Fruit fly (Drosophila melanogaster) whole organism: ENCODE measurements around the gene SLIRP1.

Source experiments
- CG8478 ChIP-seq: fragments of >200 bp; optimal IDR thresholded peaks from 2 replicates; lab custom pipeline; 2018; ENCODE audit warnings: inconsistent platforms
- Dll ChIP-seq: fragments of >200 bp; optimal IDR thresholded peaks from 2 replicates; lab custom pipeline; 2017
- EcR ChIP-seq, 2 experiments: fragments of >200 bp; optimal IDR thresholded peaks; 2 replicates each; lab custom pipeline; 2017; ENCODE audit warnings: missing biosample characterization in 2 of 2, missing genetic modification characterization in 2 of 2, missing genetic modification reagents in 2 of 2
- pan ChIP-seq: fragments of >200 bp; optimal IDR thresholded peaks from 2 replicates; lab custom pipeline; 2017
- psq ChIP-seq: fragments of >200 bp; optimal IDR thresholded peaks from 2 replicates; lab custom pipeline; 2017
- usp ChIP-seq: fragments of >200 bp; optimal IDR thresholded peaks from 2 replicates; lab custom pipeline; 2017; ENCODE audit warnings: missing biosample characterization, missing genetic modification characterization, mixed read lengths

The SLIRP1 gene

DNA sequence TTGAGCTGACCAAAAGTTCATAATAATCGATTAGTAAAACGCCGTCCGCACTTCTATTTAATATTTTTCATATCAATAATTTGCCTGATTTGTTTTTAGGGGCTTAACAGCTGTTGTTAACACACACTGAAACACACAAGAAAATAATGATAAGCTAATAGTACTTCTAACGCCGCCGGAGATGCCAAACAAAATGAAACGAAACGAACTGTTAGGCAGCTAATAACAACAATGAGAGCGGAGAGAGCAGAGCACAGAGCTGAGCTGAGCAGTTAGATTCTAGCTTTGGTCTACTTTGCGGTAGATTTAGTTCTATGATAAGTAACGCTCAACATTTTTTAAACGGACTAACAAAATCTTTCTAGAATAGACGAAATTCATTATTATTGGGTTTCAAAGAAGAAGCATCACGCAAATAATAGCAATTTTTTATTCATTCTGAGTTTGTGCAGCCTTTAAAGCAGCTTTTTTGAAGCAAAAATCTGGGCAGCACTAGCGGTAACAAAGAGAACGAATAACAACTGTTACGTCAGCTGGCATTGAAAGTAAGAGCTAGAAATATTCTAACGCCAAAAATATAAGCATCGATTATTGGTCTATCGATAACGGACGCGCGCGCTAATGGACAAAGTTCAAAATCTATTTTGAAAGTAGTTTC lies 12.5 kb downstream of the SLIRP1 start, which contains the start of gene Abca3:
Gene Abca3 (minus strand): TSS at position 181 of the 658 bp plus-strand sequence.
- TF ChIP-seq pan (lab: Kevin White, UChicago) (no peak), usp (GFP tag; lab: Kevin White, UChicago) (no peak), psq (lab: Kevin White, UChicago) (no peak), Dll (no peak), EcR (GFP tag; optimal IDR thresholded peaks at IDR 0.05; lab: Kevin White, UChicago) (no peak), CG8478 (lab: Kevin White, UChicago) (no peak)

DNA sequence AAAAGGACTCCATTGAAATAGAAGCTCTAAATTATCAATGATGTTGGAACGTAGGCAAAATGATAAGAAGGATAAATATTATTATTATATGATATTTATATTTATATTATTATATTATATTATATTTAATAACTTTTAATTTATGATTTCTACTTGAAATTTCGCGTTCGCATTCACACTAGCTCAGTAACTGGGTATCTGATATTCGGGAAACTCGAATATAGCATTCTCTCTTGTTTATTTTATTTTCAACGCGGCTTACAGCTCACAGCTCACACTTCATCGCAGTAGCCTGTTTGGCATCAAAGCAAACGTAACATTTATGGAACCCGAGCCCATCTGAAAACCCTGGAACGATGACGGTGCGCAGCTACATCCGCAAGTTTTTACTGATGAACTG lies 34.1 kb downstream of the SLIRP1 start, which contains the start of gene CG1494:
Gene CG1494 (plus strand): TSS at position 301 of the 400 bp plus-strand sequence.
- TF ChIP-seq EcR (GFP tag; optimal IDR thresholded peaks at IDR 0.05; lab: Kevin White, UChicago), result no peak
- TF ChIP-seq Dll, result no peak
- no peak for TF ChIP-seq usp (GFP tag; lab: Kevin White, UChicago)
- TF ChIP-seq CG8478 (lab: Kevin White, UChicago), result no peak
- no peak for TF ChIP-seq pan (lab: Kevin White, UChicago)

DNA sequence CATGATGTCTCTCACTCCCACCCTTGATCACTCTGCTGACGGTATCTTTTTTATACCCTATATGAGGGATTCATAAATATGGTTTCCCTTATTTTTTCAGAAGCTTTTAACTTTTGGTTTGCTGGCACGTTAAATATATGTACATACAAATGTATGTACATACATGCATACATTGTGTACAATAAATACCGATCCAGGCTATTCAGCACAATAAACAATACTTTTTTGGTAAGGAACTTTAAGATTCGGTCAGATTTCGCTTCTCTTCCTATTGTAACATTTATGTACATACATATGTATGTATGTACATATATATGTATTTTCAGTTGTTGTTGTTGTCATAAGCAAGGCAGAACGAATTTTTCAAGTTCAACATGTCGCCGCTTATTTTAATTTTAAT lies 37.1 kb downstream of the SLIRP1 start:
- TF ChIP-seq pan (lab: Kevin White, UChicago), result no peak
- TF ChIP-seq Dll, result no peak
- TF ChIP-seq CG8478 (lab: Kevin White, UChicago), result no peak
- TF ChIP-seq usp (GFP tag; lab: Kevin White, UChicago), result no peak
- TF ChIP-seq psq (lab: Kevin White, UChicago), result no peak
- TF ChIP-seq EcR (GFP tag; optimal IDR thresholded peaks at IDR 0.05; lab: Kevin White, UChicago), result no peak

DNA sequence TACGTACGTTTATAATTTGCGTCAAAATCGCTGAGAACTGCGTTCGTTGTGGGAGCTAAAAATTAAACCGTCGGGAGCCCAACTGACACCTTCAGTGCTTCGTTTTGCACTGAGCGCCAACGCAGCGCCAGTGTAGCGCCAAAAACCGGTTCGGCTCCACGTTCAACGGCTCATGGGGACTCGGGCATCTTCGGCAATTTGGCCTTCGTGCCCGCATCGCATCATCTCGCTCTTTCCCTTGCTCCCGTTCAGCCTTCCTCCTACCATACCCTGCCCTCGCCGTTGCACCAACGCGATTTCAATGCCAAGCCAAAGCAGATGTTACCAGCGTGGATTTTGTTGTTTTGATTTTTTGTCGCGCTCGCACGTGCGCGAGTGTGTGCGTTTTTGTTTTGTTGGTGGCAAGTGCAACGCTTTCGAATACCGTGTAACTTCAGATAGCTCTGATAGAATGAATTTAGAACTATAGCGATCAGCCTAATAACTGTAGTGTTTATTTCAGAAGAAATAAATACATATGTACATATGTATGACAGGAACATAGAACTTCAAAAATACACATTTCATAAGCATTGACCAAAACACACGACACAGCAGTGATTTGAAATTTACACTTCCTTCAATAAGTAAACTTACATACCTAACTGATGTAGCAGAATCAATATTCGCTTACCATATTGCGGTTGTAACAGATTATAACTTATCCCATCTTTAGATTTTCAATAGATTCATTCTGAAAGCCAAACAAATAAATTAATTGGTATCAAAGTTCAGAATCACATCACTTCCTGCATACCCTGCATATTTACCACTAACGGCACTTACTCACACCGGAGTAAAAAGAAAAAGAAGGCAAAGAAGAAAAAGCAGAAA lies 37.8 kb downstream of the SLIRP1 start, which contains the start of gene Mnr:
Gene Mnr (minus strand): TSS at position 133 of the 873 bp plus-strand sequence.
- no peak for TF ChIP-seq usp (GFP tag; lab: Kevin White, UChicago)
- peak; percentile 87 for TF ChIP-seq pan (lab: Kevin White, UChicago)
- no peak for TF ChIP-seq EcR (GFP tag; optimal IDR thresholded peaks at IDR 0.05; lab: Kevin White, UChicago)

DNA sequence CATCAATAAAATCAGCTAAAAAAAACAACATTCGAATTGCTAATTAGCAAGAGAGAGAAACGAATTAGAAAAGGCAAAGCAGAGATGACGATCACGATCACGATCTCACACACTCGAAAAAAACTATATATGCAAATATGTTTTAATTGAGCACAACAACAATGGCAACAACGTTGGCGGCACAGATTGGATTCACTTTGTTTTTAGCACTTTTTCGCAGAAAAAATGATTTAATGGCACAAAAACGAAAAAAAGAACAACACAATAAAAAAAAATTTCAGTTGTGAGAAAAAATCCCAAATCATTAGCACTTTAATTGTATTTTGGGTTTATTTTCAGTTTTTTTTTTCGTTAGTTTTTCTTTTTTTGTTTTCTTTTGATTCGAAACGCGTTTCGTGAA lies 38.5 kb downstream of the SLIRP1 start:
- TF ChIP-seq CG8478 (lab: Kevin White, UChicago) (no peak), EcR (GFP tag; optimal IDR thresholded peaks at IDR 0.05; lab: Kevin White, UChicago) (no peak), pan (lab: Kevin White, UChicago) (no peak), usp (GFP tag; lab: Kevin White, UChicago) (no peak), psq (lab: Kevin White, UChicago) (no peak), Dll (no peak)

DNA sequence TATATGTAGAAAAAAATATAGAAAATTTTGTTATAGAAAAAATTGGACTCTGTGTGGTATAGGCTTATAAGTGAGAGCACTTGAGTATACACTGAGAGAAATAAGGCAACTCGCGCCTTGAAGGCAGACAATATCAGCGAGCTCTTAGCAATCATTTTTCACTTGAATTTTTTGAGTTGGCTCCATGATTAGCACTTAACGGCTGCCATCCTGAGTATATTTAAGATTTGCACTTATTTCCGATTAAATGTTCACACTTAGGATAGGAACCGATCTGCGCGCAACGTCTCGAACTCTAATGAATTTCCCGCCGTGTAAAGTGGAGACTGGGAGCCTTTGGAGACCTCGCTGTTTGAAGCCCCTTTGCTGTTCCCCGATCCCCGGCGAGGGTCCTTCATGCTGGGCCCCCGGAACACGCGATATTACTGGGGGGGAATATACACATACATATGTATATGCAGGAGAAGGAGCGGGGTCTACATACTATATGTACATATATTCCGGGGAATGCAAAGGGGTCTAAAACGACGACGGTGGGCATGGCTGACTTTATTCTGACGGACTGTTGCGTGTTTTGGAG lies 39.7 kb downstream of the SLIRP1 start:
- TF ChIP-seq Dll, result no peak
- TF ChIP-seq CG8478 (lab: Kevin White, UChicago), result no peak
- TF ChIP-seq EcR (GFP tag; optimal IDR thresholded peaks at IDR 0.05; lab: Kevin White, UChicago), result no peak
- no peak for TF ChIP-seq psq (lab: Kevin White, UChicago)
- TF ChIP-seq usp (GFP tag; lab: Kevin White, UChicago), result no peak
- no peak for TF ChIP-seq pan (lab: Kevin White, UChicago)

DNA sequence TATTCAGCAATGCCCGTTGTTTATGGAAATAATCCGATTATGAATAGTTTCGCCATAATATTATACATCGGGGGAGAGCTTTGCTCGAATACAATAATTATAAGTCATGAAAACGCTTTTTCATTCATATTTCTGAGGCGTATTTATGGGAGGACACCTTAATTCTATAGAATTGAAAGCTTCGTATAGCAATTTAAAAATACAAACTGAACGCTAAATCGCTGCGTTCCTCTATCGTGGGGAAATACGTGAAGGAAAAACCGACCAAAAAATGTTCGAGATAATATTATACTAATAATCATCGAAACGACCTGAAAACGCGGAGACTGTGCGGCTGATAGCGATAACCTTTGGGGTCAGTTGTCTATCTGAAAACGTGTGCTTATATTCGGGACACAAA lies 42.6 kb downstream of the SLIRP1 start:
- no peak for TF ChIP-seq EcR (GFP tag; optimal IDR thresholded peaks at IDR 0.05; lab: Kevin White, UChicago)
- TF ChIP-seq pan (lab: Kevin White, UChicago), result no peak
- TF ChIP-seq usp (GFP tag; lab: Kevin White, UChicago), result no peak
- no peak for TF ChIP-seq Dll
- TF ChIP-seq CG8478 (lab: Kevin White, UChicago), result no peak
- TF ChIP-seq psq (lab: Kevin White, UChicago), result no peak
